Worm (Caenorhabditis elegans): ENCODE results near the gene gsto-2.

ce11 chrIII:8506348-8506747 is 48.2 kb upstream of the gsto-2 start:
- TF ChIP-seq unc-62 (GFP tag; optimal IDR thresholded peaks at IDR 0.05) (no peak), ceh-43 (GFP tag; optimal IDR thresholded peaks at IDR 0.05) (no peak), nhr-28 (tag; optimal IDR thresholded peaks at IDR 0.05) (no peak), unc-39 (tag; optimal IDR thresholded peaks at IDR 0.05) (no peak), mep-1 (tag; optimal IDR thresholded peaks at IDR 0.05) (no peak)
